Worm (Caenorhabditis elegans) whole organism, early embryonic: ENCODE results near the gene nemp-1.
A peak's percentile ranks its signal among the peaks of the same experiment; 100 is the strongest.

Source experiments
- B0310.2 ChIP-seq: sonication (generic microtip); optimal IDR thresholded peaks from 2 replicates; lab custom pipeline; 2016; ENCODE audit warnings: mild to moderate bottlenecking, missing genetic modification characterization, missing compliant biosample characterization
- F13C5.2 ChIP-seq: sonication (generic microtip); optimal IDR thresholded peaks from 2 replicates; lab custom pipeline; 2017; ENCODE audit warnings: mild to moderate bottlenecking, missing genetic modification characterization, inconsistent platforms, missing compliant biosample characterization
- aly-1 ChIP-seq: sonication (generic microtip); optimal IDR thresholded peaks from 2 replicates; lab custom pipeline; 2016; ENCODE audit warnings: missing genetic modification characterization, missing compliant biosample characterization
- ama-1 ChIP-seq: fragments of 150-350 bp; optimal IDR thresholded peaks from 2 replicates; lab custom pipeline; 2014
- ceh-13 ChIP-seq: fragments of 200-800 bp; sonication (Bioruptor generic); optimal IDR thresholded peaks from 2 replicates; lab custom pipeline; 2018; ENCODE audit warnings: mild to moderate bottlenecking, missing genetic modification characterization, missing compliant biosample characterization
- ceh-36 ChIP-seq: sonication (generic microtip); optimal IDR thresholded peaks from 2 replicates; lab custom pipeline; 2016; ENCODE audit warnings: missing genetic modification characterization, inconsistent platforms, missing compliant biosample characterization
- ets-7 ChIP-seq: sonication (generic microtip); optimal IDR thresholded peaks from 2 replicates; lab custom pipeline; 2016; ENCODE audit warnings: missing genotype, missing genetic modification characterization, missing compliant biosample characterization
- flt-1 ChIP-seq: fragments of 200-800 bp; sonication (Bioruptor generic); IDR thresholded peaks from 2 replicates; pipeline ENCODE4 v1.3.6; 2022; ENCODE audit warnings: missing genetic modification characterization, missing compliant biosample characterization
- hmbx-1 ChIP-seq: sonication (generic microtip); optimal IDR thresholded peaks from 2 replicates; lab custom pipeline; 2016; ENCODE audit warnings: mild to moderate bottlenecking, missing genetic modification characterization, missing compliant biosample characterization
- hmg-4 ChIP-seq: fragments of 200-800 bp; sonication (Bioruptor generic); optimal IDR thresholded peaks from 2 replicates; lab custom pipeline; 2018; ENCODE audit warnings: mild to moderate bottlenecking, missing genetic modification characterization, missing compliant biosample characterization
- hnd-1 ChIP-seq: sonication (generic microtip); optimal IDR thresholded peaks from 2 replicates; lab custom pipeline; 2016; ENCODE audit warnings: missing genetic modification characterization, missing compliant biosample characterization
- pes-1 ChIP-seq: fragments of 200-800 bp; sonication (Bioruptor generic); IDR thresholded peaks from 2 replicates; pipeline ENCODE4 v1.3.6; 2022; ENCODE audit warnings: missing genetic modification reagents, missing genetic modification characterization, missing compliant biosample characterization
- scrt-1 ChIP-seq: fragments of 200-800 bp; sonication (Bioruptor generic); IDR thresholded peaks from 2 replicates; pipeline ENCODE4 v1.3.6; 2022; ENCODE audit warnings: missing genetic modification characterization, missing compliant biosample characterization
- sea-1 ChIP-seq: fragments of 200-800 bp; sonication (Bioruptor generic); conservative IDR thresholded peaks from 2 replicates; pipeline ENCODE4 v1.3.6; 2022; ENCODE audit warnings: missing genetic modification characterization, missing compliant biosample characterization
- tbx-11 ChIP-seq: fragments of 200-800 bp; sonication (Bioruptor generic); IDR thresholded peaks from 2 replicates; pipeline ENCODE4 v1.3.6; 2022; ENCODE audit warnings: missing genetic modification characterization, missing compliant biosample characterization
- tbx-37 ChIP-seq: fragments of 200-800 bp; sonication (Bioruptor generic); conservative IDR thresholded peaks from 2 replicates; pipeline ENCODE4 v1.3.6; 2022; ENCODE audit warnings: missing genetic modification reagents, missing genetic modification characterization, missing compliant biosample characterization
- tra-4 ChIP-seq: sonication (generic microtip); optimal IDR thresholded peaks from 2 replicates; lab custom pipeline; 2017; ENCODE audit warnings: missing genetic modification characterization, missing compliant biosample characterization

nemp-1 gene

ce11 chrIII:481259-481658, 9.1 kb downstream of the nemp-1 start:
- no peak for TF ChIP-seq hmg-4
- TF ChIP-seq aly-1 (tag; lab: Kevin White, UChicago), result no peak
- no peak for TF ChIP-seq tra-4
- TF ChIP-seq tbx-11, result no peak
- TF ChIP-seq scrt-1 (GFP tag; lab: Robert Waterston, UW), result no peak
- no peak for TF ChIP-seq tbx-37 (GFP tag; lab: Robert Waterston, UW)
- no peak for TF ChIP-seq sea-1 (GFP tag; lab: Robert Waterston, UW)
- no peak for TF ChIP-seq flt-1 (GFP tag; lab: Robert Waterston, UW)

- TF ChIP-seq aly-1 (tag; lab: Kevin White, UChicago) (no peak), tbx-11 (no peak), tbx-37 (GFP tag; lab: Robert Waterston, UW) (no peak), hmbx-1 (tag; lab: Kevin White, UChicago) (no peak), sea-1 (GFP tag; lab: Robert Waterston, UW) (no peak), ceh-13 (GFP tag; lab: Kevin White, UChicago) (no peak), pes-1 (GFP tag; lab: Robert Waterston, UW) (no peak), tra-4 (no peak), ama-1 (lab: Kevin White, UChicago) (no peak)
Observed at ce11 chrIII:482739-483138, 10.6 kb downstream of the nemp-1 start.

- no peak for TF ChIP-seq B0310.2 (tag; lab: Kevin White, UChicago)
- TF ChIP-seq hmbx-1 (tag; lab: Kevin White, UChicago), result no peak
- TF ChIP-seq pes-1 (GFP tag; lab: Robert Waterston, UW), result no peak
- no peak for TF ChIP-seq hnd-1 (tag; lab: Kevin White, UChicago)
- no peak for TF ChIP-seq tra-4
- no peak for TF ChIP-seq ceh-13 (GFP tag; lab: Kevin White, UChicago)
- TF ChIP-seq sea-1 (GFP tag; lab: Robert Waterston, UW), result no peak
- no peak for TF ChIP-seq tbx-37 (GFP tag; lab: Robert Waterston, UW)
- no peak for TF ChIP-seq ceh-36
- no peak for TF ChIP-seq scrt-1 (GFP tag; lab: Robert Waterston, UW)
- TF ChIP-seq ama-1 (lab: Kevin White, UChicago), result no peak
- no peak for TF ChIP-seq tbx-11
- no peak for TF ChIP-seq aly-1 (tag; lab: Kevin White, UChicago)
- no peak for TF ChIP-seq flt-1 (GFP tag; lab: Robert Waterston, UW)
- no peak for TF ChIP-seq ets-7 (tag; lab: Kevin White, UChicago)
- TF ChIP-seq hmg-4, result no peak
- TF ChIP-seq F13C5.2 (tag; lab: Kevin White, UChicago), result no peak
Observed at ce11 chrIII:483556-483955, 11.4 kb downstream of the nemp-1 start, which contains the start of gene F10C5.3. F10C5.3 (plus strand) TSS chrIII:483868.

ce11 chrIII:486077-486597, 14.0 kb downstream of the nemp-1 start, which contains the start of gene nlp-32:
nlp-32 (minus strand) TSS chrIII:486547.
- TF ChIP-seq B0310.2 (tag; lab: Kevin White, UChicago), result no peak
- TF ChIP-seq scrt-1 (GFP tag; lab: Robert Waterston, UW), result no peak
- no peak for TF ChIP-seq F13C5.2 (tag; lab: Kevin White, UChicago)
- no peak for TF ChIP-seq tbx-37 (GFP tag; lab: Robert Waterston, UW)
- TF ChIP-seq ets-7 (tag; lab: Kevin White, UChicago), result no peak
- no peak for TF ChIP-seq ama-1 (lab: Kevin White, UChicago)
- no peak for TF ChIP-seq flt-1 (GFP tag; lab: Robert Waterston, UW)
- TF ChIP-seq aly-1 (tag; lab: Kevin White, UChicago), result no peak
- TF ChIP-seq pes-1 (GFP tag; lab: Robert Waterston, UW), result no peak

ce11 chrIII:488464-488863, 16.3 kb downstream of the nemp-1 start, which contains the start of gene F30H5.5:
F30H5.5 (plus strand) TSS chrIII:488764.
- TF ChIP-seq hmg-4, result no peak
- no peak for TF ChIP-seq scrt-1 (GFP tag; lab: Robert Waterston, UW)
- TF ChIP-seq hnd-1 (tag; lab: Kevin White, UChicago), result no peak
- TF ChIP-seq flt-1 (GFP tag; lab: Robert Waterston, UW), result no peak
- no peak for TF ChIP-seq ceh-36
- no peak for TF ChIP-seq ets-7 (tag; lab: Kevin White, UChicago)
- TF ChIP-seq F13C5.2 (tag; lab: Kevin White, UChicago), result no peak
- no peak for TF ChIP-seq tra-4
- no peak for TF ChIP-seq sea-1 (GFP tag; lab: Robert Waterston, UW)
- TF ChIP-seq aly-1 (tag; lab: Kevin White, UChicago), result no peak
- no peak for TF ChIP-seq pes-1 (GFP tag; lab: Robert Waterston, UW)
- TF ChIP-seq B0310.2 (tag; lab: Kevin White, UChicago), result no peak
- no peak for TF ChIP-seq ama-1 (lab: Kevin White, UChicago)
- TF ChIP-seq hmbx-1 (tag; lab: Kevin White, UChicago), result no peak
- no peak for TF ChIP-seq tbx-11

ce11 chrIII:491090-491597, 19.0 kb downstream of the nemp-1 start, which contains the start of gene unc-45:
unc-45 (plus strand) TSS chrIII:491547.
- TF ChIP-seq hmbx-1 (tag; lab: Kevin White, UChicago), result no peak
- no peak for TF ChIP-seq tbx-37 (GFP tag; lab: Robert Waterston, UW)

- peak; percentile 80 for TF ChIP-seq flt-1 (GFP tag; lab: Robert Waterston, UW)
- peak; percentile 81 for TF ChIP-seq hnd-1 (tag; lab: Kevin White, UChicago)
- peak; percentile 87 for TF ChIP-seq scrt-1 (GFP tag; lab: Robert Waterston, UW)
- peak; percentile 86 for TF ChIP-seq sea-1 (GFP tag; lab: Robert Waterston, UW)
- no peak for TF ChIP-seq ama-1 (lab: Kevin White, UChicago)
- peak; percentile 79 for TF ChIP-seq ets-7 (tag; lab: Kevin White, UChicago)
- TF ChIP-seq F13C5.2 (tag; lab: Kevin White, UChicago), result peak; percentile 89
- peak; percentile 66 for TF ChIP-seq ceh-13 (GFP tag; lab: Kevin White, UChicago)
- TF ChIP-seq tbx-37 (GFP tag; lab: Robert Waterston, UW), result peak; percentile 71
- TF ChIP-seq hmbx-1 (tag; lab: Kevin White, UChicago), result peak; percentile 72
- TF ChIP-seq B0310.2 (tag; lab: Kevin White, UChicago), result peak; percentile 66
- TF ChIP-seq hmg-4, result peak; percentile 94
- TF ChIP-seq pes-1 (GFP tag; lab: Robert Waterston, UW), result peak; percentile 86
- peak; percentile 65 for TF ChIP-seq ceh-36
- TF ChIP-seq tra-4, result peak; percentile 46
- TF ChIP-seq aly-1 (tag; lab: Kevin White, UChicago), result peak; percentile 79
- TF ChIP-seq tbx-11, result peak; percentile 86
Observed at ce11 chrIII:502583-502982, 30.5 kb downstream of the nemp-1 start.
